Worm (Caenorhabditis elegans) whole organism, young adult: ENCODE data around the gene T09A12.1.

ENCODE experiments used
- B0019.2 ChIP-seq: fragments of 200-800 bp; sonication (Bioruptor generic); conservative IDR thresholded peaks from 2 replicates; pipeline ENCODE4 v1.3.6; 2022; ENCODE audit warnings: missing genetic modification reagents, missing genetic modification characterization, missing compliant biosample characterization
- B0035.1 ChIP-seq: sonication (generic microtip); optimal IDR thresholded peaks from 2 replicates; lab custom pipeline; 2016; ENCODE audit warnings: missing genetic modification characterization, mild to moderate bottlenecking, missing compliant biosample characterization, missing genotype, missing genetic modification reagents
- B0261.1 ChIP-seq: sonication (generic microtip); optimal IDR thresholded peaks from 2 replicates; lab custom pipeline; 2016; ENCODE audit warnings: mild to moderate bottlenecking, missing genetic modification characterization, moderate library complexity, missing compliant biosample characterization
- B0336.3 ChIP-seq: fragments of 200-800 bp; sonication (Bioruptor generic); IDR thresholded peaks from 2 replicates; pipeline ENCODE4 v1.3.6; 2022; ENCODE audit warnings: missing genetic modification characterization, missing compliant biosample characterization
- F22D6.2 ChIP-seq: sonication (generic microtip); optimal IDR thresholded peaks from 2 replicates; lab custom pipeline; 2016; ENCODE audit warnings: mild to moderate bottlenecking, missing genetic modification characterization, missing compliant biosample characterization
- F23B12.7 ChIP-seq: sonication (generic microtip); optimal IDR thresholded peaks from 2 replicates; lab custom pipeline; 2017; ENCODE audit warnings: missing genetic modification characterization, mild to moderate bottlenecking, missing compliant biosample characterization, antibody characterized with exemption, moderate library complexity; ENCODE audit not compliant: insufficient read depth
- F52B5.7 ChIP-seq: sonication (generic microtip); optimal IDR thresholded peaks from 2 replicates; lab custom pipeline; 2016; ENCODE audit warnings: mild to moderate bottlenecking, missing genetic modification characterization, missing compliant biosample characterization
- K12H6.12 ChIP-seq: fragments of 200-800 bp; sonication (Bioruptor generic); optimal IDR thresholded peaks from 2 replicates; lab custom pipeline; 2018; ENCODE audit warnings: mild to moderate bottlenecking, missing genetic modification characterization, missing compliant biosample characterization
- Y53G8AR.9 ChIP-seq: fragments of 200-800 bp; sonication (Bioruptor generic); conservative IDR thresholded peaks from 2 replicates; pipeline ENCODE4 v1.3.6; 2022; ENCODE audit warnings: missing genetic modification reagents, missing genetic modification characterization, missing compliant biosample characterization
- Y67H2A.10 ChIP-seq: fragments of 200-800 bp; sonication (Bioruptor generic); conservative IDR thresholded peaks from 2 replicates; pipeline ENCODE4 v1.3.6; 2022; ENCODE audit warnings: missing genetic modification reagents, missing genetic modification characterization, missing compliant biosample characterization
- Y79H2A.3 ChIP-seq: fragments of 200-800 bp; sonication (Bioruptor generic); conservative IDR thresholded peaks from 2 replicates; pipeline ENCODE4 v1.3.6; 2022; ENCODE audit warnings: missing genetic modification reagents, missing genetic modification characterization, missing compliant biosample characterization
- Y95B8A.8 ChIP-seq: fragments of 200-800 bp; sonication (Bioruptor generic); IDR thresholded peaks from 2 replicates; pipeline ENCODE4 v1.3.6; 2022; ENCODE audit warnings: missing genetic modification reagents, missing genetic modification characterization, missing compliant biosample characterization
- aptf-2 ChIP-seq: fragments of 200-800 bp; sonication (Bioruptor generic); conservative IDR thresholded peaks from 2 replicates; pipeline ENCODE4 v1.3.6; 2022; ENCODE audit warnings: missing genetic modification reagents, missing genetic modification characterization, missing compliant biosample characterization
- atf-7 ChIP-seq: sonication (generic microtip); optimal IDR thresholded peaks from 2 replicates; lab custom pipeline; 2017; ENCODE audit warnings: mild to moderate bottlenecking, missing genetic modification characterization, missing compliant biosample characterization
- athp-1 ChIP-seq: sonication (generic microtip); optimal IDR thresholded peaks from 2 replicates; lab custom pipeline; 2017; ENCODE audit warnings: mild to moderate bottlenecking, missing genetic modification characterization, missing compliant biosample characterization
- attf-6 ChIP-seq: fragments of 200-800 bp; sonication (Bioruptor generic); IDR thresholded peaks from 2 replicates; pipeline ENCODE4 v1.3.6; 2022; ENCODE audit warnings: missing genetic modification reagents, missing genetic modification characterization, missing compliant biosample characterization
- bed-1 ChIP-seq: fragments of 200-800 bp; sonication (Bioruptor generic); IDR thresholded peaks from 2 replicates; pipeline ENCODE4 v1.3.6; 2022; ENCODE audit warnings: missing genetic modification reagents, missing genetic modification characterization, missing compliant biosample characterization
- ccch-3 ChIP-seq: fragments of 200-800 bp; sonication (Bioruptor generic); optimal IDR thresholded peaks from 2 replicates; lab custom pipeline; 2018; ENCODE audit warnings: mild to moderate bottlenecking, missing genetic modification characterization, missing compliant biosample characterization
- cebp-2 ChIP-seq: fragments of 200-800 bp; sonication (Bioruptor generic); IDR thresholded peaks from 2 replicates; pipeline ENCODE4 v1.3.6; 2022; ENCODE audit warnings: missing genetic modification characterization, missing compliant biosample characterization
- ceh-27 ChIP-seq: fragments of 200-800 bp; sonication (Bioruptor generic); optimal IDR thresholded peaks from 2 replicates; lab custom pipeline; 2018; ENCODE audit warnings: mild to moderate bottlenecking, missing genetic modification characterization, moderate library complexity, missing compliant biosample characterization
- die-1 ChIP-seq: sonication (generic microtip); optimal IDR thresholded peaks from 2 replicates; lab custom pipeline; 2016; ENCODE audit warnings: missing genotype, mild to moderate bottlenecking, missing genetic modification characterization, missing compliant biosample characterization
- egl-18 ChIP-seq: fragments of 200-800 bp; sonication (Bioruptor generic); IDR thresholded peaks from 2 replicates; pipeline ENCODE4 v1.3.6; 2022; ENCODE audit warnings: missing genetic modification reagents, missing genetic modification characterization, missing compliant biosample characterization
- egl-44 ChIP-seq: fragments of 200-800 bp; sonication (Bioruptor generic); IDR thresholded peaks from 2 replicates; pipeline ENCODE4 v1.3.6; 2022; ENCODE audit warnings: missing genetic modification reagents, missing genetic modification characterization, missing compliant biosample characterization
- ets-4 ChIP-seq: fragments of 200-800 bp; sonication (Bioruptor generic); optimal IDR thresholded peaks from 2 replicates; lab custom pipeline; 2018; ENCODE audit warnings: mild to moderate bottlenecking, missing genetic modification characterization, missing compliant biosample characterization
- gei-17 ChIP-seq: fragments of 200-800 bp; sonication (Bioruptor generic); optimal IDR thresholded peaks from 2 replicates; lab custom pipeline; 2018; ENCODE audit warnings: mild to moderate bottlenecking, missing genetic modification characterization, missing compliant biosample characterization
- hrde-1 ChIP-seq: sonication (generic microtip); optimal IDR thresholded peaks from 2 replicates; lab custom pipeline; 2016; ENCODE audit warnings: missing genetic modification characterization, mild to moderate bottlenecking, missing compliant biosample characterization, moderate library complexity, missing genotype, missing genetic modification reagents, borderline replicate concordance
- hsf-1 ChIP-seq: fragments of 200-800 bp; sonication (Bioruptor generic); IDR thresholded peaks from 2 replicates; pipeline ENCODE4 v1.3.6; 2022; ENCODE audit warnings: missing genetic modification reagents, missing genetic modification characterization, missing compliant biosample characterization
- lag-1 ChIP-seq: fragments of 200-800 bp; sonication (Bioruptor generic); IDR thresholded peaks from 2 replicates; pipeline ENCODE4 v1.3.6; 2022; ENCODE audit warnings: missing genetic modification reagents, missing genetic modification characterization, missing compliant biosample characterization
- let-607 ChIP-seq, 2 experiments: fragments of 200-800 bp in 1 of 2; sonication (Bioruptor generic) in 1 of 2; sonication (generic microtip) in 1 of 2; optimal IDR thresholded peaks; 2 replicates each; lab custom pipeline; 2016 to 2018; ENCODE audit warnings: mild to moderate bottlenecking in 2 of 2, missing compliant biosample characterization in 2 of 2, missing genetic modification characterization in 2 of 2, moderate library complexity in 2 of 2, missing genotype in 1 of 2
- lin-40 ChIP-seq: sonication (generic microtip); optimal IDR thresholded peaks from 2 replicates; lab custom pipeline; 2016; ENCODE audit warnings: missing genetic modification characterization, mild to moderate bottlenecking, missing compliant biosample characterization, missing genotype, missing genetic modification reagents
- lir-1 ChIP-seq: fragments of 200-800 bp; sonication (Bioruptor generic); conservative IDR thresholded peaks from 2 replicates; pipeline ENCODE4 v1.3.6; 2022; ENCODE audit warnings: missing genetic modification reagents, missing genetic modification characterization, missing compliant biosample characterization
- nfya-1 ChIP-seq: sonication (generic microtip); optimal IDR thresholded peaks from 2 replicates; lab custom pipeline; 2017; ENCODE audit warnings: antibody characterized with exemption, missing compliant biosample characterization, missing genetic modification characterization, borderline replicate concordance; ENCODE audit not compliant: insufficient read depth
- nfyb-1 ChIP-seq: fragments of 200-800 bp; sonication (Bioruptor generic); IDR thresholded peaks from 2 replicates; pipeline ENCODE4 v1.3.6; 2022; ENCODE audit warnings: missing genetic modification reagents, missing genetic modification characterization, missing compliant biosample characterization
- nhr-120 ChIP-seq: fragments of 200-800 bp; sonication (Bioruptor generic); IDR thresholded peaks from 2 replicates; pipeline ENCODE4 v1.3.6; 2022; ENCODE audit warnings: missing genetic modification characterization, missing compliant biosample characterization
- nhr-27 ChIP-seq: fragments of 200-800 bp; sonication (Bioruptor generic); optimal IDR thresholded peaks from 2 replicates; lab custom pipeline; 2018; ENCODE audit warnings: mild to moderate bottlenecking, missing genetic modification characterization, moderate library complexity, missing compliant biosample characterization
- nhr-80 ChIP-seq: sonication (generic microtip); optimal IDR thresholded peaks from 2 replicates; lab custom pipeline; 2016; ENCODE audit warnings: missing genetic modification characterization, missing compliant biosample characterization
- pbrm-1 ChIP-seq: fragments of 200-800 bp; sonication (Bioruptor generic); IDR thresholded peaks from 2 replicates; pipeline ENCODE4 v1.3.6; 2022; ENCODE audit warnings: missing genetic modification reagents, missing genetic modification characterization, missing compliant biosample characterization
- rcor-1 ChIP-seq: fragments of 200-800 bp; sonication (Bioruptor generic); IDR thresholded peaks from 2 replicates; pipeline ENCODE4 v1.3.6; 2022; ENCODE audit warnings: missing genetic modification reagents, missing genetic modification characterization, missing compliant biosample characterization
- repo-1 ChIP-seq: sonication (generic microtip); optimal IDR thresholded peaks from 2 replicates; lab custom pipeline; 2017; ENCODE audit warnings: mild to moderate bottlenecking, missing genetic modification characterization, missing compliant biosample characterization
- rpc-1 ChIP-seq, 2 experiments: fragments of 150-350 bp in 1 of 2; sonication (generic microtip) in 1 of 2; optimal IDR thresholded peaks; 2 replicates each; lab custom pipeline; 2014 to 2018; ENCODE audit warnings: missing biosample characterization in 1 of 2, missing genetic modification characterization in 1 of 2, missing genetic modification reagents in 1 of 2, missing genotype in 1 of 2
- sdz-38 ChIP-seq: sonication (generic microtip); optimal IDR thresholded peaks from 2 replicates; lab custom pipeline; 2016; ENCODE audit warnings: missing genotype, missing genetic modification characterization, missing compliant biosample characterization
- snpc-1.3 ChIP-seq: sonication (generic microtip); optimal IDR thresholded peaks from 2 replicates; lab custom pipeline; 2017; ENCODE audit warnings: missing genetic modification characterization, mild to moderate bottlenecking, missing compliant biosample characterization, antibody characterized with exemption, moderate library complexity, missing genotype, missing genetic modification reagents; ENCODE audit not compliant: insufficient read depth
- somi-1 ChIP-seq: fragments of 200-800 bp; sonication (Bioruptor generic); optimal IDR thresholded peaks from 2 replicates; lab custom pipeline; 2018; ENCODE audit warnings: mild to moderate bottlenecking, missing genetic modification characterization, missing compliant biosample characterization
- sptf-2 ChIP-seq: fragments of 200-800 bp; sonication (Bioruptor generic); optimal IDR thresholded peaks from 2 replicates; lab custom pipeline; 2018; ENCODE audit warnings: mild to moderate bottlenecking, missing genetic modification characterization, missing compliant biosample characterization
- tbx-9 ChIP-seq: sonication (generic microtip); optimal IDR thresholded peaks from 2 replicates; lab custom pipeline; 2016; ENCODE audit warnings: borderline replicate concordance, missing genetic modification characterization, inconsistent platforms, missing compliant biosample characterization
- xnd-1 ChIP-seq: sonication (generic microtip); optimal IDR thresholded peaks from 2 replicates; lab custom pipeline; 2016; ENCODE audit warnings: missing genotype, missing genetic modification reagents, missing genetic modification characterization, missing compliant biosample characterization

Gene T09A12.1

DNA sequence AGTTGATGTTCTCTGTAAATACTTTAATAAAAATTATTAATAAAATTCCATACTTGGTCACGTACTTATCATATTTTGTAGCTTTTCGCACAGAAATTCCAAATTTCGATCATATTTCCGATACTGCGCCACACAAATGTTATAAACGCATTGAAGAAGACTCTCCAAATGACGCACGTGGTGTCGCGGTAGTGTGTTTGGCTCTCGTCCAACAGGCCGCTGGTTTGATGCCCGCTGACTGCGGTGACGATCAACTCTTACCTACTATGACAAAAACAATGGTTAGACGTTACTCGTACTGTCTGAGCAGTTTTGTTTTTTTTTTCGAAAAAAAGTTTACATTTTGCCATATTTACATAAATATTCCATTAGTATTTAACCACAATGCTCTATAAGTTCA lies 8.6 kb downstream of the T09A12.1 start (continued):
- TF ChIP-seq nfyb-1 (GFP tag; lab: Robert Waterston, UW) (peak; percentile 86), nhr-80 (peak; percentile 53), Y53G8AR.9 (GFP tag; lab: Robert Waterston, UW) (0 out of 2 replicates have a peak, but pooled peaks have one; percentile 35), K12H6.12 (peak; percentile 68), repo-1 (peak; percentile 77), xnd-1 (tag; lab: Kevin White, UChicago) (no peak), lag-1 (GFP tag; lab: Robert Waterston, UW) (no peak), B0019.2 (no peak), Y95B8A.8 (GFP tag; lab: Robert Waterston, UW) (peak; percentile 42; the same call in 1 of the 2 replicates), athp-1 (tag; lab: Kevin White, UChicago) (peak; percentile 86), bed-1 (no peak), cebp-2 (GFP tag; lab: Robert Waterston, UW) (0 out of 2 replicates have a peak, but pooled peaks have one; percentile 35), ccch-3 (GFP tag; lab: Kevin White, UChicago) (peak; percentile 1), F23B12.7 (tag; lab: Kevin White, UChicago) (peak; percentile 92), ceh-27 (peak; percentile 71), F52B5.7 (tag; lab: Kevin White, UChicago) (no peak), nfya-1 (no peak), B0336.3 (GFP tag; lab: Robert Waterston, UW) (peak; percentile 50; the same call in 1 of the 2 replicates), hrde-1 (tag; lab: Kevin White, UChicago) (peak; percentile 83), tbx-9 (tag; lab: Kevin White, UChicago) (peak; percentile 29), attf-6 (0 out of 2 replicates have a peak, but pooled peaks have one; percentile 43), let-607 (tag; optimal IDR thresholded peaks at IDR 0.05; lab: Kevin White, UChicago) (peak; percentile 31 to 38), Y67H2A.10 (GFP tag; lab: Robert Waterston, UW) (0 out of 2 replicates have a peak, but pooled peaks have one; percentile 15), hsf-1 (GFP tag; lab: Robert Waterston, UW) (peak; percentile 63), nhr-120 (GFP tag; lab: Robert Waterston, UW) (0 out of 2 replicates have a peak, but pooled peaks have one; percentile 51), somi-1 (GFP tag; lab: Kevin White, UChicago) (peak; percentile 68), F22D6.2 (tag; lab: Kevin White, UChicago) (peak; percentile 53), gei-17 (no peak), sdz-38 (tag; lab: Kevin White, UChicago) (no peak), aptf-2 (GFP tag; lab: Robert Waterston, UW) (no peak), lir-1 (GFP tag; lab: Robert Waterston, UW) (0 out of 2 replicates have a peak, but pooled peaks have one; percentile 34), Y79H2A.3 (GFP tag; lab: Robert Waterston, UW) (peak; percentile 80; the same call in 1 of the 2 replicates), snpc-1.3 (tag; lab: Kevin White, UChicago) (peak; percentile 89), sptf-2 (GFP tag; lab: Kevin White, UChicago) (peak; percentile 76)

DNA sequence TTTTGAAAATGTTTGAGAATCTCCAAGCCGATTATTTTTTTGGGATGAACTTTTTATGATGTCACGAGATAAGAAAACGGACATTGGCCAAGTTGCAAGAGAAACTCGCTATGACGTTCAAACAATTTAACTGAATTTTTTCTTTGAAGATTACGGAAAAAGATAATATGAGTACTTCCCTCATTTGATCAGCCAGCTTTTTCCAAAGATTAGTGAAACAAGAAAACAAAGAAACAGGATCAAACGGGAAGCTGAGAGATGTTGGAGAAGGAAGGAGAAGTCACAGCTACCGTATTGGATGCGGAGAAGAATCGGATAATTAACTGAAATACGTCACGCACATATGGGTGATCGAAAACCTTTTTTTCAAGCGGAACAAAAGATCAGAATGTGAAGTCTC lies 10.0 kb downstream of the T09A12.1 start:
- TF ChIP-seq egl-18 (GFP tag; lab: Robert Waterston, UW) (no peak), nfya-1 (no peak), lin-40 (tag; lab: Kevin White, UChicago) (no peak), pbrm-1 (GFP tag; lab: Robert Waterston, UW) (no peak), die-1 (no peak), egl-44 (GFP tag; lab: Robert Waterston, UW) (no peak), atf-7 (no peak), B0035.1 (tag; lab: Kevin White, UChicago) (no peak), rcor-1 (GFP tag; lab: Robert Waterston, UW) (no peak), rpc-1 (optimal IDR thresholded peaks at IDR 0.05; lab: Kevin White, UChicago) (no peak), rpc-1 (tag; optimal IDR thresholded peaks at IDR 0.05; lab: Kevin White, UChicago) (no peak), nhr-27 (tag; lab: Kevin White, UChicago) (no peak), B0261.1 (no peak), ets-4 (no peak)
- TF ChIP-seq, all 124 proteins: peak for 0
